Worm (Caenorhabditis elegans) whole organism, L1 larva: ENCODE data around the gene ric-3.

Experiments used
- C04F5.9 ChIP-seq: sonication (generic microtip); optimal IDR thresholded peaks from 2 replicates; lab custom pipeline; 2016; ENCODE audit warnings: missing genetic modification characterization, missing compliant biosample characterization
- C16A3.4 ChIP-seq: fragments of 150-350 bp; optimal IDR thresholded peaks from 2 replicates; lab custom pipeline; 2014; ENCODE audit warnings: missing biosample characterization, missing genetic modification characterization
- alr-1 ChIP-seq: fragments of 200-800 bp; sonication (Bioruptor generic); optimal IDR thresholded peaks from 2 replicates; lab custom pipeline; 2018; ENCODE audit warnings: borderline replicate concordance, mild to moderate bottlenecking, missing genetic modification characterization, missing compliant biosample characterization
- aly-2 ChIP-seq: fragments of 150-350 bp; optimal IDR thresholded peaks from 2 replicates; lab custom pipeline; 2014; ENCODE audit warnings: missing biosample characterization, missing genetic modification characterization
- ama-1 ChIP-seq: fragments of 150-350 bp; optimal IDR thresholded peaks from 2 replicates; lab custom pipeline; 2014
- blmp-1 ChIP-seq: fragments of 150-350 bp; optimal IDR thresholded peaks from 2 replicates; lab custom pipeline; 2014; ENCODE audit warnings: missing biosample characterization, missing genetic modification characterization
- ceh-8 ChIP-seq: fragments of 200-800 bp; sonication (Bioruptor generic); optimal IDR thresholded peaks from 2 replicates; lab custom pipeline; 2018; ENCODE audit warnings: mild to moderate bottlenecking, missing genetic modification characterization, moderate library complexity, missing compliant biosample characterization
- ceh-88 ChIP-seq: fragments of 200-800 bp; sonication (Bioruptor generic); IDR thresholded peaks from 2 replicates; pipeline ENCODE4 v1.3.6; 2022; ENCODE audit warnings: missing genetic modification characterization, missing compliant biosample characterization
- ceh-90 ChIP-seq: sonication (generic microtip); optimal IDR thresholded peaks from 2 replicates; lab custom pipeline; 2016; ENCODE audit warnings: missing genetic modification characterization, missing compliant biosample characterization
- efl-1 ChIP-seq, 4 experiments: fragments of 150-350 bp; optimal IDR thresholded peaks in 3 of 4; peaks in 1 of 4; 1 replicate in 1 of 4; 2 replicates in 3 of 4; lab custom pipeline; 2014; ENCODE audit warnings: missing biosample characterization in 2 of 4, missing genetic modification characterization in 2 of 4, missing genetic modification reagents in 2 of 4
- egl-13 ChIP-seq: sonication (generic microtip); optimal IDR thresholded peaks from 2 replicates; lab custom pipeline; 2016; ENCODE audit warnings: missing genotype, missing genetic modification reagents, missing genetic modification characterization, missing compliant biosample characterization
- elt-2 ChIP-seq: sonication (generic microtip); optimal IDR thresholded peaks from 2 replicates; lab custom pipeline; 2016; ENCODE audit warnings: missing genetic modification characterization, mild to moderate bottlenecking, inconsistent platforms, missing compliant biosample characterization, missing genetic modification reagents
- ets-5 ChIP-seq: fragments of 200-800 bp; sonication (Bioruptor generic); IDR thresholded peaks from 2 replicates; pipeline ENCODE4 v1.3.6; 2022; ENCODE audit warnings: missing genetic modification characterization, missing compliant biosample characterization
- fkh-10 ChIP-seq: sonication (generic microtip); optimal IDR thresholded peaks from 2 replicates; lab custom pipeline; 2017; ENCODE audit warnings: missing biosample characterization, missing genetic modification reagents, missing genetic modification characterization
- hlh-17 ChIP-seq: fragments of 200-800 bp; sonication (Bioruptor generic); optimal IDR thresholded peaks from 2 replicates; lab custom pipeline; 2018; ENCODE audit warnings: missing genetic modification characterization, mild to moderate bottlenecking, missing compliant biosample characterization, moderate library complexity, borderline replicate concordance
- hlh-4 ChIP-seq: sonication (generic microtip); optimal IDR thresholded peaks from 2 replicates; lab custom pipeline; 2016; ENCODE audit warnings: mild to moderate bottlenecking, missing genetic modification characterization, missing compliant biosample characterization
- hpl-2 ChIP-seq: fragments of 150-350 bp; optimal IDR thresholded peaks from 2 replicates; lab custom pipeline; 2014; ENCODE audit warnings: missing biosample characterization, missing genetic modification reagents, missing genetic modification characterization
- irx-1 ChIP-seq: sonication (generic microtip); optimal IDR thresholded peaks from 2 replicates; lab custom pipeline; 2016; ENCODE audit warnings: missing genetic modification characterization, missing compliant biosample characterization
- lin-13 ChIP-seq: fragments of 150-350 bp; optimal IDR thresholded peaks from 2 replicates; lab custom pipeline; 2014; ENCODE audit warnings: missing biosample characterization, missing genetic modification reagents, missing genetic modification characterization
- lin-14 ChIP-seq: fragments of 200-800 bp; sonication (Bioruptor generic); optimal IDR thresholded peaks from 2 replicates; lab custom pipeline; 2018; ENCODE audit warnings: mild to moderate bottlenecking, missing genetic modification characterization, moderate library complexity, missing compliant biosample characterization
- lin-15B ChIP-seq: fragments of 150-350 bp; sonication (generic microtip); optimal IDR thresholded peaks from 3 replicates; lab custom pipeline; 2014; ENCODE audit warnings: missing biosample characterization, missing genetic modification characterization
- lin-35 ChIP-seq, 2 experiments: fragments of 150-350 bp; optimal IDR thresholded peaks; 2 replicates each; lab custom pipeline; 2014; ENCODE audit warnings: missing biosample characterization in 2 of 2, missing genetic modification characterization in 2 of 2, missing genetic modification reagents in 2 of 2
- lin-39 ChIP-seq: fragments of 150-350 bp; optimal IDR thresholded peaks from 2 replicates; lab custom pipeline; 2014; ENCODE audit warnings: missing biosample characterization, missing genetic modification reagents, missing genetic modification characterization
- lir-3 ChIP-seq: sonication (generic microtip); optimal IDR thresholded peaks from 2 replicates; lab custom pipeline; 2016; ENCODE audit warnings: mild to moderate bottlenecking, missing genetic modification characterization, moderate library complexity, missing compliant biosample characterization; ENCODE audit not compliant: poor library complexity
- lsy-2 ChIP-seq, 2 experiments: fragments of 150-350 bp; optimal IDR thresholded peaks; 2 replicates each; lab custom pipeline; 2014; ENCODE audit warnings: missing biosample characterization in 2 of 2, missing genetic modification characterization in 2 of 2
- mab-9 ChIP-seq: fragments of 200-800 bp; sonication (Bioruptor generic); IDR thresholded peaks from 2 replicates; pipeline ENCODE4 v1.3.6; 2022; ENCODE audit warnings: missing genetic modification reagents, missing genetic modification characterization, missing compliant biosample characterization
- mef-2 ChIP-seq: fragments of 150-350 bp; optimal IDR thresholded peaks from 2 replicates; lab custom pipeline; 2014; ENCODE audit warnings: missing biosample characterization, missing genetic modification characterization
- nhr-11 ChIP-seq: fragments of 150-350 bp; optimal IDR thresholded peaks from 2 replicates; lab custom pipeline; 2014; ENCODE audit warnings: missing biosample characterization, missing genetic modification characterization
- nhr-12 ChIP-seq: sonication (generic microtip); optimal IDR thresholded peaks from 2 replicates; lab custom pipeline; 2017; ENCODE audit warnings: missing biosample characterization, missing genetic modification characterization
- nhr-20 ChIP-seq: sonication (generic microtip); optimal IDR thresholded peaks from 2 replicates; lab custom pipeline; 2016; ENCODE audit warnings: mild to moderate bottlenecking, missing genetic modification characterization, missing compliant biosample characterization
- nhr-47 ChIP-seq: sonication (generic microtip); optimal IDR thresholded peaks from 2 replicates; lab custom pipeline; 2016; ENCODE audit warnings: mild to moderate bottlenecking, missing genetic modification characterization, moderate library complexity, missing compliant biosample characterization
- nhr-71 ChIP-seq: sonication (generic microtip); optimal IDR thresholded peaks from 2 replicates; lab custom pipeline; 2016; ENCODE audit warnings: mild to moderate bottlenecking, missing genetic modification characterization, moderate library complexity, missing compliant biosample characterization
- nhr-76 ChIP-seq: sonication (generic microtip); optimal IDR thresholded peaks from 2 replicates; lab custom pipeline; 2017; ENCODE audit warnings: missing biosample characterization, missing genetic modification characterization
- nhr-77 ChIP-seq: fragments of 150-350 bp; optimal IDR thresholded peaks from 2 replicates; lab custom pipeline; 2014; ENCODE audit warnings: missing biosample characterization, missing genetic modification characterization
- nhr-90 ChIP-seq: sonication (generic microtip); optimal IDR thresholded peaks from 2 replicates; lab custom pipeline; 2016; ENCODE audit warnings: mild to moderate bottlenecking, missing genetic modification characterization, missing compliant biosample characterization; ENCODE audit not compliant: poor library complexity
- pqm-1 ChIP-seq: sonication (generic microtip); optimal IDR thresholded peaks from 3 replicates; lab custom pipeline; 2017; ENCODE audit warnings: missing biosample characterization, missing genetic modification characterization
- rnt-1 ChIP-seq: sonication (generic microtip); optimal IDR thresholded peaks from 2 replicates; lab custom pipeline; 2016; ENCODE audit warnings: mild to moderate bottlenecking, missing genetic modification characterization, moderate library complexity, missing compliant biosample characterization
- snpc-4 ChIP-seq: fragments of 150-350 bp; optimal IDR thresholded peaks from 2 replicates; lab custom pipeline; 2014; ENCODE audit warnings: missing biosample characterization, missing genetic modification characterization
- snu-23 ChIP-seq: sonication (generic microtip); optimal IDR thresholded peaks from 2 replicates; lab custom pipeline; 2016; ENCODE audit warnings: missing genetic modification characterization, missing compliant biosample characterization
- sox-4 ChIP-seq: sonication (generic microtip); optimal IDR thresholded peaks from 2 replicates; lab custom pipeline; 2016; ENCODE audit warnings: missing genetic modification characterization, missing compliant biosample characterization
- sptf-1 ChIP-seq: fragments of 150-350 bp; optimal IDR thresholded peaks from 2 replicates; lab custom pipeline; 2014; ENCODE audit warnings: missing biosample characterization, missing genetic modification characterization
- sup-37 ChIP-seq: fragments of 200-800 bp; sonication (Bioruptor generic); optimal IDR thresholded peaks from 2 replicates; lab custom pipeline; 2018; ENCODE audit warnings: mild to moderate bottlenecking, missing genetic modification characterization, missing compliant biosample characterization
- tbx-2 ChIP-seq: sonication (generic microtip); optimal IDR thresholded peaks from 2 replicates; lab custom pipeline; 2016; ENCODE audit warnings: missing genetic modification characterization, missing compliant biosample characterization
- unc-130 ChIP-seq: fragments of 150-350 bp; optimal IDR thresholded peaks from 2 replicates; lab custom pipeline; 2017; ENCODE audit warnings: missing biosample characterization, missing genetic modification characterization, inconsistent platforms
- unc-30 ChIP-seq: sonication (generic microtip); optimal IDR thresholded peaks from 2 replicates; lab custom pipeline; 2017; ENCODE audit warnings: missing biosample characterization, missing genetic modification characterization
- unc-98 ChIP-seq: fragments of 200-800 bp; sonication (Bioruptor generic); IDR thresholded peaks from 2 replicates; pipeline ENCODE4 v1.3.6; 2022; ENCODE audit warnings: missing genetic modification characterization, missing compliant biosample characterization
- xbp-1 ChIP-seq: sonication (generic microtip); optimal IDR thresholded peaks from 2 replicates; lab custom pipeline; 2016; ENCODE audit warnings: missing genetic modification characterization, missing compliant biosample characterization
- zip-4 ChIP-seq: fragments of 200-800 bp; sonication (Bioruptor generic); optimal IDR thresholded peaks from 2 replicates; lab custom pipeline; 2018; ENCODE audit warnings: mild to moderate bottlenecking, missing genetic modification characterization, moderate library complexity, missing compliant biosample characterization

ric-3 gene

DNA sequence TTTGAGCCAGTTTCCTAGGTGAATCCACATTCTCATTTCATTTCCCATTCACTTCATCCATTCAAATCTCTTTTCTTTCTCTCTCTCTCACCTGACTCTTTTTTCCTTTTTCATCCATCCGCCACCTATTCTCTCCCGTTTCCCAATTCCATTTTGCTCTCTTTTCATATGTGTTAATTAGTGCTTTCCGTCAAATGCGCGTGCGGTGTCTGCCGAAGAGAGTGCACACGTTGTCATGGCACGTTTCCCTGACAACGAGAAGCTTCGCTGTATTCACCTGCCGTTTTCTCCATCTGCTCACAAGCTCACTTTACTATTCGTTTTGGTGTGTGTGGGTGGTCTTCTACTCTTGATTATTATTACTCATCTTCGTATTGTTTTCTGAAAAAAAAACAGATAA lies 21.9 kb downstream of the ric-3 start (continued):
- TF ChIP-seq nhr-71 (tag; lab: Kevin White, UChicago) (peak; percentile 34), hlh-17 (GFP tag; lab: Kevin White, UChicago) (no peak), lsy-2 (tag; optimal IDR thresholded peaks at IDR 0.05; lab: Kevin White, UChicago) (peak in 1 of 2 experiments; percentile 4), rnt-1 (tag; lab: Kevin White, UChicago) (no peak), C04F5.9 (no peak), alr-1 (no peak), blmp-1 (tag; lab: Kevin White, UChicago) (no peak), lin-13 (GFP tag; lab: Kevin White, UChicago) (no peak), sup-37 (GFP tag; lab: Kevin White, UChicago) (no peak), snpc-4 (tag; lab: Kevin White, UChicago) (no peak), nhr-12 (tag; lab: Kevin White, UChicago) (no peak), nhr-90 (tag; lab: Kevin White, UChicago) (no peak), snu-23 (no peak), lin-15B (tag; lab: Kevin White, UChicago) (no peak), irx-1 (tag; lab: Kevin White, UChicago) (no peak), nhr-11 (tag; lab: Kevin White, UChicago) (no peak), ets-5 (GFP tag; lab: Robert Waterston, UW) (no peak), ceh-90 (tag; lab: Kevin White, UChicago) (no peak), ceh-8 (GFP tag; lab: Kevin White, UChicago) (no peak), nhr-76 (tag; lab: Kevin White, UChicago) (no peak), nhr-20 (tag; lab: Kevin White, UChicago) (peak; percentile 10), lir-3 (tag; lab: Kevin White, UChicago) (no peak), unc-98 (no peak), hlh-4 (tag; lab: Kevin White, UChicago) (no peak), C16A3.4 (no peak), unc-30 (tag; lab: Kevin White, UChicago) (no peak), xbp-1 (tag; lab: Kevin White, UChicago) (no peak), egl-13 (tag; lab: Kevin White, UChicago) (peak; percentile 20), lin-39 (tag; lab: Kevin White, UChicago) (no peak), ama-1 (lab: Kevin White, UChicago) (no peak), lin-14 (GFP tag; lab: Kevin White, UChicago) (peak; percentile 33), nhr-77 (tag; lab: Kevin White, UChicago) (no peak), hpl-2 (GFP tag; lab: Kevin White, UChicago) (no peak)
- TF ChIP-seq, all 84 proteins: peak for 11

DNA sequence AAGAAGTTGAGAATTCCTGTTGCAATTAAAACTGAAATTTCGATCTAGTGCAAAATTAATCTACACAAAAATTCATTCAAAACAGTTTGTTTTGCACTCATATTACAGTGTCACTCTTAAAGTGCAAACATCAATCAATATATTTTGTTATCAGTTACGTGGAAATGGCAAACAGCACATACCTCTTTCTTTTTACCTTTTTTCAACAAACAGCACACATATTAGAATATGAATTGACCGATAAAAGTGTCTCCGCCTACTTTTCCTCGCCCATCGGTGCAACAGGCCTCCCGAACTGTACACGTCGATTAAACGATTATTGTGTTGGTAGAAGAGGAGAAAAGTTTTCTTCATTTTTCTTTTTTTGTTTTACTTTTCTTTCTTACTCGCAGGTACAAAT lies 23.2 kb downstream of the ric-3 start:
- TF ChIP-seq lin-35 (GFP tag; optimal IDR thresholded peaks at IDR 0.05; lab: Kevin White, UChicago) (peak in 1 of 2 experiments; percentile 47), efl-1 (optimal IDR thresholded peaks at IDR 0.05; lab: Kevin White, UChicago) (no peak), efl-1 (GFP tag; optimal IDR thresholded peaks at IDR 0.05 in 1 of 2; lab: Kevin White, UChicago) (peak in 1 of 2 experiments; percentile 82), mab-9 (no peak), hpl-2 (GFP tag; lab: Kevin White, UChicago) (no peak), elt-2 (tag; lab: Kevin White, UChicago) (peak; percentile 80), lin-14 (GFP tag; lab: Kevin White, UChicago) (peak; percentile 7)
- TF ChIP-seq, all 84 proteins: peak for 4

DNA sequence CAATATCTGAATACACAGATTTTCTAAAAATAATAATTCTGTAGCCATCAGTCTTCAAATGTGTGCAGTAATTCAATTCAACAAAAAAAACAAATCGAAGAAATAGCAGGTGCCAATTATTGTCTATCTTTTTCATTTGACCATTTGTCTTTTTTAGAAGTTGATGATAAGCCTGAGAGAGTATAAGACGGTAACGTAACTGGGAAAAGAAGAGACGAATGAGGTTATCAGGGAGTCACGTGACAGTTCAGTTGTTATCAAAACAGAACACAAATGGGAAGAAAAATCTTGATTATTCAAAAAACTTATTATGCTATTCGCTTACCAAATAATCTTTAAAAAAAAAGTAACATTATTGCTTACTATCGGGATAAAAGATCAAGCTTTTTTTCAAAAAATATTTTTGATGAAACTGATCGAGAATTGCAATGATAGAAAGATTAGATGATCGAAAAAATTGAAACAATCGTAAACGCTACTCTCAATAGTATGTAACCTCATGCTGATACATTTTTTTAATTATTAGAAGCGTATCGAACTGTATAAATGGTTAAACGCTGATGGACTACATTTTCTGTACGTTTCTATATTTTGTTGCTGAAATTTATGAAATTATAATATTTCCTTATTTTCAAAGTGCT lies 26.4 kb downstream of the ric-3 start:
- TF ChIP-seq lin-14 (GFP tag; lab: Kevin White, UChicago) (peak; percentile 36), tbx-2 (tag; lab: Kevin White, UChicago) (no peak), unc-130 (tag; lab: Kevin White, UChicago) (no peak), blmp-1 (tag; lab: Kevin White, UChicago) (no peak), mef-2 (tag; lab: Kevin White, UChicago) (no peak), lir-3 (tag; lab: Kevin White, UChicago) (no peak), C16A3.4 (no peak), lin-13 (GFP tag; lab: Kevin White, UChicago) (no peak), sptf-1 (tag; lab: Kevin White, UChicago) (no peak), zip-4 (no peak), nhr-11 (tag; lab: Kevin White, UChicago) (no peak), fkh-10 (GFP tag; lab: Kevin White, UChicago) (no peak), pqm-1 (tag; lab: Kevin White, UChicago) (no peak), ceh-8 (GFP tag; lab: Kevin White, UChicago) (no peak), ceh-88 (GFP tag; lab: Robert Waterston, UW) (no peak), mab-9 (no peak), nhr-47 (no peak), sox-4 (tag; lab: Kevin White, UChicago) (no peak), aly-2 (no peak), lin-15B (tag; lab: Kevin White, UChicago) (no peak), nhr-71 (tag; lab: Kevin White, UChicago) (peak; percentile 27)
